Worm (Caenorhabditis elegans) whole organism, L3 larva: ENCODE measurements around the gene T01E8.8.

Source experiments
- R02D3.7 ChIP-seq: fragments of 150-350 bp; optimal IDR thresholded peaks from 2 replicates; lab custom pipeline; 2014; ENCODE audit warnings: missing biosample characterization, missing genetic modification characterization
- aly-2 ChIP-seq: fragments of 150-350 bp; optimal IDR thresholded peaks from 2 replicates; lab custom pipeline; 2014; ENCODE audit warnings: missing biosample characterization, missing genetic modification characterization
- ama-1 ChIP-seq: fragments of 150-350 bp; optimal IDR thresholded peaks from 2 replicates; lab custom pipeline; 2018
- ceh-28 ChIP-seq: fragments of 150-350 bp; optimal IDR thresholded peaks from 2 replicates; lab custom pipeline; 2014; ENCODE audit warnings: missing biosample characterization, missing genetic modification reagents, missing genetic modification characterization
- fkh-10 ChIP-seq: sonication (generic microtip); optimal IDR thresholded peaks from 2 replicates; lab custom pipeline; 2017; ENCODE audit warnings: missing biosample characterization, missing genetic modification reagents, missing genetic modification characterization
- fkh-2 ChIP-seq: fragments of 150-350 bp; optimal IDR thresholded peaks from 2 replicates; lab custom pipeline; 2014; ENCODE audit warnings: missing biosample characterization, missing genetic modification reagents, missing genetic modification characterization
- jun-1 ChIP-seq: fragments of 150-350 bp; optimal IDR thresholded peaks from 2 replicates; lab custom pipeline; 2014; ENCODE audit warnings: missing biosample characterization, missing genetic modification reagents, missing genetic modification characterization
- mdl-1 ChIP-seq: fragments of 150-350 bp; optimal IDR thresholded peaks from 2 replicates; lab custom pipeline; 2014; ENCODE audit warnings: missing biosample characterization, missing genetic modification characterization
- nhr-67 ChIP-seq: fragments of 150-350 bp; optimal IDR thresholded peaks from 2 replicates; lab custom pipeline; 2014; ENCODE audit warnings: missing biosample characterization, missing genetic modification characterization
- snpc-4 ChIP-seq: fragments of 150-350 bp; optimal IDR thresholded peaks from 2 replicates; lab custom pipeline; 2014; ENCODE audit warnings: missing biosample characterization, missing genetic modification characterization
- unc-39 ChIP-seq: sonication (generic microtip); optimal IDR thresholded peaks from 4 replicates; lab custom pipeline; 2017; ENCODE audit warnings: missing biosample characterization, missing genetic modification characterization

ce11 chrII:10270052-10270451, 39.0 kb downstream of the T01E8.8 start, which contains the start of gene F54B3.2:
- no peak for TF ChIP-seq unc-39 (tag; lab: Kevin White, UChicago)
- TF ChIP-seq aly-2 (tag; lab: Kevin White, UChicago): no peak
- TF ChIP-seq R02D3.7 (tag; lab: Kevin White, UChicago): no peak
- TF ChIP-seq ceh-28 (tag; lab: Kevin White, UChicago): no peak
- TF ChIP-seq jun-1 (tag; lab: Kevin White, UChicago): no peak
- no peak for TF ChIP-seq snpc-4
- TF ChIP-seq ama-1: no peak
- TF ChIP-seq fkh-10: no peak
- TF ChIP-seq mdl-1 (tag; lab: Kevin White, UChicago): no peak
- no peak for TF ChIP-seq fkh-2 (tag; lab: Kevin White, UChicago)
- TF ChIP-seq nhr-67 (tag; lab: Kevin White, UChicago): no peak
